Worm (Caenorhabditis elegans) whole organism, L1 larva: ENCODE measurements around the gene R144.10.

Source experiments
- C16A3.4 ChIP-seq: fragments of 150-350 bp; optimal IDR thresholded peaks from 2 replicates; lab custom pipeline; 2014; ENCODE audit warnings: missing biosample characterization, missing genetic modification characterization
- Y116A8C.19 ChIP-seq: sonication (generic microtip); optimal IDR thresholded peaks from 2 replicates; lab custom pipeline; 2016; ENCODE audit warnings: missing compliant biosample characterization, missing genetic modification characterization, borderline replicate concordance
- aha-1 ChIP-seq: fragments of 150-350 bp; optimal IDR thresholded peaks from 2 replicates; lab custom pipeline; 2014; ENCODE audit warnings: missing biosample characterization, missing genetic modification characterization
- alr-1 ChIP-seq: fragments of 200-800 bp; sonication (Bioruptor generic); optimal IDR thresholded peaks from 2 replicates; lab custom pipeline; 2018; ENCODE audit warnings: borderline replicate concordance, mild to moderate bottlenecking, missing genetic modification characterization, missing compliant biosample characterization
- ama-1 ChIP-seq: fragments of 150-350 bp; optimal IDR thresholded peaks from 2 replicates; lab custom pipeline; 2014
- ceh-63 ChIP-seq: fragments of 200-800 bp; sonication (Bioruptor generic); optimal IDR thresholded peaks from 2 replicates; lab custom pipeline; 2018; ENCODE audit warnings: mild to moderate bottlenecking, missing genetic modification characterization, missing compliant biosample characterization
- ceh-8 ChIP-seq: fragments of 200-800 bp; sonication (Bioruptor generic); optimal IDR thresholded peaks from 2 replicates; lab custom pipeline; 2018; ENCODE audit warnings: mild to moderate bottlenecking, missing genetic modification characterization, moderate library complexity, missing compliant biosample characterization
- ceh-88 ChIP-seq: fragments of 200-800 bp; sonication (Bioruptor generic); IDR thresholded peaks from 2 replicates; pipeline ENCODE4 v1.3.6; 2022; ENCODE audit warnings: missing genetic modification characterization, missing compliant biosample characterization
- ceh-90 ChIP-seq: sonication (generic microtip); optimal IDR thresholded peaks from 2 replicates; lab custom pipeline; 2016; ENCODE audit warnings: missing genetic modification characterization, missing compliant biosample characterization
- efl-1 ChIP-seq, 4 experiments: fragments of 150-350 bp; optimal IDR thresholded peaks in 3 of 4; peaks in 1 of 4; 1 replicate in 1 of 4; 2 replicates in 3 of 4; lab custom pipeline; 2014; ENCODE audit warnings: missing biosample characterization in 2 of 4, missing genetic modification characterization in 2 of 4, missing genetic modification reagents in 2 of 4
- efl-3 ChIP-seq: fragments of 200-800 bp; sonication (Bioruptor generic); optimal IDR thresholded peaks from 2 replicates; lab custom pipeline; 2018; ENCODE audit warnings: mild to moderate bottlenecking, missing genetic modification characterization, missing compliant biosample characterization
- egl-13 ChIP-seq: sonication (generic microtip); optimal IDR thresholded peaks from 2 replicates; lab custom pipeline; 2016; ENCODE audit warnings: missing genotype, missing genetic modification reagents, missing genetic modification characterization, missing compliant biosample characterization
- egl-27 ChIP-seq, 2 experiments: fragments of 150-350 bp in 1 of 2; sonication (generic microtip); optimal IDR thresholded peaks; 3 replicates each; lab custom pipeline; 2017 to 2018; ENCODE audit warnings: missing biosample characterization in 2 of 2, missing genetic modification characterization in 2 of 2, missing genetic modification reagents in 2 of 2
- ets-5 ChIP-seq: fragments of 200-800 bp; sonication (Bioruptor generic); IDR thresholded peaks from 2 replicates; pipeline ENCODE4 v1.3.6; 2022; ENCODE audit warnings: missing genetic modification characterization, missing compliant biosample characterization
- fkh-10 ChIP-seq: sonication (generic microtip); optimal IDR thresholded peaks from 2 replicates; lab custom pipeline; 2017; ENCODE audit warnings: missing biosample characterization, missing genetic modification reagents, missing genetic modification characterization
- hlh-17 ChIP-seq: fragments of 200-800 bp; sonication (Bioruptor generic); optimal IDR thresholded peaks from 2 replicates; lab custom pipeline; 2018; ENCODE audit warnings: missing genetic modification characterization, mild to moderate bottlenecking, missing compliant biosample characterization, moderate library complexity, borderline replicate concordance
- hlh-4 ChIP-seq: sonication (generic microtip); optimal IDR thresholded peaks from 2 replicates; lab custom pipeline; 2016; ENCODE audit warnings: mild to moderate bottlenecking, missing genetic modification characterization, missing compliant biosample characterization
- hpl-2 ChIP-seq: fragments of 150-350 bp; optimal IDR thresholded peaks from 2 replicates; lab custom pipeline; 2014; ENCODE audit warnings: missing biosample characterization, missing genetic modification reagents, missing genetic modification characterization
- irx-1 ChIP-seq: sonication (generic microtip); optimal IDR thresholded peaks from 2 replicates; lab custom pipeline; 2016; ENCODE audit warnings: missing genetic modification characterization, missing compliant biosample characterization
- jun-1 ChIP-seq: fragments of 150-350 bp; optimal IDR thresholded peaks from 2 replicates; lab custom pipeline; 2014; ENCODE audit warnings: missing biosample characterization, missing genetic modification reagents, missing genetic modification characterization
- lin-13 ChIP-seq: fragments of 150-350 bp; optimal IDR thresholded peaks from 2 replicates; lab custom pipeline; 2014; ENCODE audit warnings: missing biosample characterization, missing genetic modification reagents, missing genetic modification characterization
- lin-39 ChIP-seq: fragments of 150-350 bp; optimal IDR thresholded peaks from 2 replicates; lab custom pipeline; 2014; ENCODE audit warnings: missing biosample characterization, missing genetic modification reagents, missing genetic modification characterization
- mab-9 ChIP-seq: fragments of 200-800 bp; sonication (Bioruptor generic); IDR thresholded peaks from 2 replicates; pipeline ENCODE4 v1.3.6; 2022; ENCODE audit warnings: missing genetic modification reagents, missing genetic modification characterization, missing compliant biosample characterization
- mep-1 ChIP-seq: fragments of 150-350 bp; optimal IDR thresholded peaks from 2 replicates; lab custom pipeline; 2014; ENCODE audit warnings: missing biosample characterization, missing genetic modification characterization
- nhr-11 ChIP-seq: fragments of 150-350 bp; optimal IDR thresholded peaks from 2 replicates; lab custom pipeline; 2014; ENCODE audit warnings: missing biosample characterization, missing genetic modification characterization
- nhr-12 ChIP-seq: sonication (generic microtip); optimal IDR thresholded peaks from 2 replicates; lab custom pipeline; 2017; ENCODE audit warnings: missing biosample characterization, missing genetic modification characterization
- nhr-19 ChIP-seq: fragments of 200-800 bp; sonication (Bioruptor generic); conservative IDR thresholded peaks from 2 replicates; pipeline ENCODE4 v1.3.6; 2022; ENCODE audit warnings: missing genetic modification characterization, missing compliant biosample characterization
- nhr-71 ChIP-seq: sonication (generic microtip); optimal IDR thresholded peaks from 2 replicates; lab custom pipeline; 2016; ENCODE audit warnings: mild to moderate bottlenecking, missing genetic modification characterization, moderate library complexity, missing compliant biosample characterization
- nhr-76 ChIP-seq: sonication (generic microtip); optimal IDR thresholded peaks from 2 replicates; lab custom pipeline; 2017; ENCODE audit warnings: missing biosample characterization, missing genetic modification characterization
- nhr-84 ChIP-seq: sonication (generic microtip); optimal IDR thresholded peaks from 2 replicates; lab custom pipeline; 2017; ENCODE audit warnings: missing biosample characterization, missing genetic modification characterization
- pqm-1 ChIP-seq: sonication (generic microtip); optimal IDR thresholded peaks from 3 replicates; lab custom pipeline; 2017; ENCODE audit warnings: missing biosample characterization, missing genetic modification characterization
- rnt-1 ChIP-seq: sonication (generic microtip); optimal IDR thresholded peaks from 2 replicates; lab custom pipeline; 2016; ENCODE audit warnings: mild to moderate bottlenecking, missing genetic modification characterization, moderate library complexity, missing compliant biosample characterization
- skn-1 ChIP-seq: fragments of 150-350 bp; optimal IDR thresholded peaks from 2 replicates; lab custom pipeline; 2014; ENCODE audit warnings: missing biosample characterization, missing genetic modification characterization
- snpc-4 ChIP-seq: fragments of 150-350 bp; optimal IDR thresholded peaks from 2 replicates; lab custom pipeline; 2014; ENCODE audit warnings: missing biosample characterization, missing genetic modification characterization
- sptf-1 ChIP-seq: fragments of 150-350 bp; optimal IDR thresholded peaks from 2 replicates; lab custom pipeline; 2014; ENCODE audit warnings: missing biosample characterization, missing genetic modification characterization
- sup-37 ChIP-seq: fragments of 200-800 bp; sonication (Bioruptor generic); optimal IDR thresholded peaks from 2 replicates; lab custom pipeline; 2018; ENCODE audit warnings: mild to moderate bottlenecking, missing genetic modification characterization, missing compliant biosample characterization
- tlp-1 ChIP-seq: fragments of 150-350 bp; optimal IDR thresholded peaks from 2 replicates; lab custom pipeline; 2014; ENCODE audit warnings: missing biosample characterization, missing genetic modification characterization
- unc-98 ChIP-seq: fragments of 200-800 bp; sonication (Bioruptor generic); IDR thresholded peaks from 2 replicates; pipeline ENCODE4 v1.3.6; 2022; ENCODE audit warnings: missing genetic modification characterization, missing compliant biosample characterization
- zag-1 ChIP-seq: fragments of 150-350 bp; optimal IDR thresholded peaks from 2 replicates; lab custom pipeline; 2014; ENCODE audit warnings: missing biosample characterization, missing genetic modification characterization
- zip-4 ChIP-seq: fragments of 200-800 bp; sonication (Bioruptor generic); optimal IDR thresholded peaks from 2 replicates; lab custom pipeline; 2018; ENCODE audit warnings: mild to moderate bottlenecking, missing genetic modification characterization, moderate library complexity, missing compliant biosample characterization
- ztf-4 ChIP-seq: fragments of 150-350 bp; optimal IDR thresholded peaks from 2 replicates; lab custom pipeline; 2014; ENCODE audit warnings: missing biosample characterization, missing genetic modification characterization

R144.10 gene

DNA sequence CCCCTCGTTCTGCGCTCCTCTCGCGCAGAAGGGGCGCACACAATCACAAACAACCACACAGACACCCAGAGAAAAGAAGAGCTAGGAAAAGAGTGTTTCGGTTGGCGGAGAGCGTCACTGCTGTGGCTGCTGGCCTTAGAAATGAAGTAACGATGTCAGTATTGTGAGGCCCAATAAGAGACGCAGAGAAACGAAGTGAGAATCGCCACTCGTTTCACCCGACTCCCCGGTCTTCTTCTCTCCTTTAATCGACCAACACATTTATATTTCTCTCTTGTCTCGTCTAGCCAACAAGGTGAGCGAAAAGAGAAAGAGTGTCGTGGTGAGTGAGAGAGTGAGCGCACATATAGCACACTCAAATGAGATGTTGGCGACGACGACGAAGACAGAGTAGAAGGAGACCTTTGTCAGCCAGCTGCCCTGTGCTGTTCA is 11.8 kb upstream of the R144.10 start (continued):
- TF ChIP-seq ets-5 (GFP tag; lab: Robert Waterston, UW) (no peak), skn-1 (tag; lab: Kevin White, UChicago) (peak; percentile 86), C16A3.4 (tag; lab: Kevin White, UChicago) (peak; percentile 80), lin-13 (peak; percentile 82), snpc-4 (tag; lab: Kevin White, UChicago) (peak; percentile 75), ceh-8 (GFP tag; lab: Kevin White, UChicago) (peak; percentile 57), nhr-19 (GFP tag; lab: Robert Waterston, UW) (peak; percentile 84), efl-1 (optimal IDR thresholded peaks at IDR 0.05; lab: Kevin White, UChicago) (peak; percentile 81 to 82), efl-1 (GFP tag; optimal IDR thresholded peaks at IDR 0.05 in 1 of 2; lab: Kevin White, UChicago) (peak; percentile 54 to 95), nhr-11 (tag; lab: Kevin White, UChicago) (peak; percentile 37), jun-1 (peak; percentile 85), lin-39 (tag; lab: Kevin White, UChicago) (peak; percentile 53), nhr-71 (tag; lab: Kevin White, UChicago) (peak; percentile 94), egl-13 (peak; percentile 75), sup-37 (GFP tag; lab: Kevin White, UChicago) (peak; percentile 32), pqm-1 (tag; lab: Kevin White, UChicago) (no peak), ceh-88 (GFP tag; lab: Robert Waterston, UW) (peak; percentile 55; the same call in 1 of the 2 replicates), zip-4 (GFP tag; lab: Kevin White, UChicago) (no peak), ztf-4 (tag; lab: Kevin White, UChicago) (peak; percentile 73), hlh-4 (tag; lab: Kevin White, UChicago) (no peak), ama-1 (lab: Kevin White, UChicago) (peak; percentile 15), fkh-10 (GFP tag; lab: Kevin White, UChicago) (peak; percentile 92), alr-1 (no peak), sptf-1 (tag; lab: Kevin White, UChicago) (no peak), zag-1 (tag; lab: Kevin White, UChicago) (peak; percentile 77), tlp-1 (tag; lab: Kevin White, UChicago) (no peak), hpl-2 (GFP tag; lab: Kevin White, UChicago) (no peak), mab-9 (GFP tag; lab: Robert Waterston, UW) (no peak; the same call in 1 of the 2 replicates), nhr-84 (tag; lab: Kevin White, UChicago) (no peak), efl-3 (GFP tag; lab: Kevin White, UChicago) (no peak), unc-98 (GFP tag; lab: Robert Waterston, UW) (no peak), hlh-17 (GFP tag; lab: Kevin White, UChicago) (no peak), ceh-63 (GFP tag; lab: Kevin White, UChicago) (no peak), irx-1 (tag; lab: Kevin White, UChicago) (peak; percentile 59), ceh-90 (tag; lab: Kevin White, UChicago) (no peak), nhr-12 (no peak), rnt-1 (peak; percentile 71), aha-1 (tag; lab: Kevin White, UChicago) (no peak), egl-27 (tag; optimal IDR thresholded peaks at IDR 0.05; lab: Kevin White, UChicago) (peak in 1 of 2 experiments; percentile 82), Y116A8C.19 (no peak)
- TF ChIP-seq, all 84 proteins: peak for 57

ce11 chrIII:5012460-5012859 is 10.3 kb upstream of the R144.10 start:
- TF ChIP-seq lin-13 (no peak), alr-1 (peak; percentile 81), aha-1 (tag; lab: Kevin White, UChicago) (no peak), ceh-90 (tag; lab: Kevin White, UChicago) (no peak), efl-1 (optimal IDR thresholded peaks at IDR 0.05; lab: Kevin White, UChicago) (no peak), efl-1 (GFP tag; optimal IDR thresholded peaks at IDR 0.05 in 1 of 2; lab: Kevin White, UChicago) (peak in 1 of 2 experiments; percentile 70), fkh-10 (GFP tag; lab: Kevin White, UChicago) (no peak), nhr-76 (tag; lab: Kevin White, UChicago) (no peak), lin-39 (tag; lab: Kevin White, UChicago) (no peak), ceh-63 (GFP tag; lab: Kevin White, UChicago) (no peak), mep-1 (tag; lab: Kevin White, UChicago) (no peak)
